Worm (Caenorhabditis elegans) whole organism, late embryonic: ENCODE measurements around the gene F55F10.3.

ENCODE experiments used
- C08G9.2 ChIP-seq: sonication (generic microtip); optimal IDR thresholded peaks from 2 replicates; lab custom pipeline; 2016; ENCODE audit warnings: mild to moderate bottlenecking, missing genetic modification characterization, moderate library complexity, missing compliant biosample characterization
- C38D4.7 ChIP-seq: fragments of 200-800 bp; sonication (Bioruptor generic); optimal IDR thresholded peaks from 2 replicates; lab custom pipeline; 2018; ENCODE audit warnings: mild to moderate bottlenecking, missing genetic modification characterization, moderate library complexity, missing compliant biosample characterization
- F13H6.1 ChIP-seq: sonication (generic microtip); optimal IDR thresholded peaks from 2 replicates; lab custom pipeline; 2016; ENCODE audit warnings: missing genetic modification characterization, missing compliant biosample characterization
- K02D7.2 ChIP-seq: sonication (generic microtip); optimal IDR thresholded peaks from 2 replicates; lab custom pipeline; 2017; ENCODE audit warnings: mild to moderate bottlenecking, missing genetic modification characterization, missing compliant biosample characterization
- K09A11.1 ChIP-seq: sonication (generic microtip); optimal IDR thresholded peaks from 2 replicates; lab custom pipeline; 2017; ENCODE audit warnings: antibody characterized with exemption, mild to moderate bottlenecking, missing genetic modification characterization, missing compliant biosample characterization; ENCODE audit not compliant: insufficient read depth
- T23F11.4 ChIP-seq: fragments of 200-800 bp; sonication (Bioruptor generic); optimal IDR thresholded peaks from 2 replicates; lab custom pipeline; 2018; ENCODE audit warnings: mild to moderate bottlenecking, missing genetic modification characterization, missing compliant biosample characterization
- ceh-14 ChIP-seq: sonication (generic microtip); optimal IDR thresholded peaks from 2 replicates; lab custom pipeline; 2016; ENCODE audit warnings: missing genotype, missing genetic modification characterization, missing compliant biosample characterization
- ceh-18 ChIP-seq: sonication (generic microtip); optimal IDR thresholded peaks from 2 replicates; lab custom pipeline; 2016; ENCODE audit warnings: missing genetic modification characterization, missing compliant biosample characterization
- ceh-19 ChIP-seq: fragments of 200-800 bp; sonication (Bioruptor generic); optimal IDR thresholded peaks from 2 replicates; lab custom pipeline; 2018; ENCODE audit warnings: mild to moderate bottlenecking, missing genetic modification characterization, missing compliant biosample characterization
- ceh-2 ChIP-seq: sonication (generic microtip); optimal IDR thresholded peaks from 2 replicates; lab custom pipeline; 2016; ENCODE audit warnings: missing genotype, missing genetic modification characterization, missing compliant biosample characterization
- ceh-24 ChIP-seq: sonication (generic microtip); optimal IDR thresholded peaks from 2 replicates; lab custom pipeline; 2016; ENCODE audit warnings: mild to moderate bottlenecking, missing genetic modification characterization, missing compliant biosample characterization
- ceh-31 ChIP-seq: sonication (generic microtip); optimal IDR thresholded peaks from 2 replicates; lab custom pipeline; 2016; ENCODE audit warnings: missing genetic modification characterization, missing compliant biosample characterization
- ceh-34 ChIP-seq: sonication (generic microtip); optimal IDR thresholded peaks from 2 replicates; lab custom pipeline; 2016; ENCODE audit warnings: mild to moderate bottlenecking, missing genetic modification characterization, missing compliant biosample characterization
- ceh-45 ChIP-seq: fragments of 200-800 bp; sonication (Bioruptor generic); IDR thresholded peaks from 2 replicates; pipeline ENCODE4 v1.3.6; 2022; ENCODE audit warnings: missing genetic modification reagents, missing genetic modification characterization, missing compliant biosample characterization
- ceh-48 ChIP-seq: sonication (generic microtip); optimal IDR thresholded peaks from 2 replicates; lab custom pipeline; 2016; ENCODE audit warnings: missing genetic modification characterization, inconsistent platforms, missing compliant biosample characterization
- ceh-6 ChIP-seq: fragments of 200-800 bp; sonication (Bioruptor generic); optimal IDR thresholded peaks from 2 replicates; lab custom pipeline; 2018; ENCODE audit warnings: mild to moderate bottlenecking, missing genetic modification characterization, missing compliant biosample characterization
- ceh-9 ChIP-seq: sonication (generic microtip); optimal IDR thresholded peaks from 2 replicates; lab custom pipeline; 2016; ENCODE audit warnings: mild to moderate bottlenecking, missing genetic modification characterization, inconsistent platforms, missing compliant biosample characterization
- dve-1 ChIP-seq: sonication (generic microtip); optimal IDR thresholded peaks from 2 replicates; lab custom pipeline; 2017; ENCODE audit warnings: antibody characterized with exemption, mild to moderate bottlenecking, missing genetic modification characterization, missing compliant biosample characterization
- elt-2 ChIP-seq: sonication (generic microtip); optimal IDR thresholded peaks from 2 replicates; lab custom pipeline; 2016; ENCODE audit warnings: missing genetic modification reagents, missing genetic modification characterization, missing compliant biosample characterization
- ets-4 ChIP-seq: sonication (generic microtip); optimal IDR thresholded peaks from 2 replicates; lab custom pipeline; 2016; ENCODE audit warnings: missing genetic modification characterization, missing compliant biosample characterization
- hlh-15 ChIP-seq: sonication (generic microtip); optimal IDR thresholded peaks from 2 replicates; lab custom pipeline; 2016; ENCODE audit warnings: missing genetic modification characterization, missing compliant biosample characterization
- hlh-30 ChIP-seq: sonication (generic microtip); optimal IDR thresholded peaks from 2 replicates; lab custom pipeline; 2017; ENCODE audit warnings: antibody characterized with exemption, missing genetic modification characterization, missing compliant biosample characterization; ENCODE audit not compliant: insufficient read depth
- hlh-6 ChIP-seq: sonication (generic microtip); optimal IDR thresholded peaks from 2 replicates; lab custom pipeline; 2016; ENCODE audit warnings: missing genotype, missing genetic modification characterization, missing compliant biosample characterization
- lim-6 ChIP-seq: sonication (generic microtip); optimal IDR thresholded peaks from 2 replicates; lab custom pipeline; 2016; ENCODE audit warnings: missing genetic modification characterization, missing compliant biosample characterization
- madf-2 ChIP-seq: sonication (generic microtip); optimal IDR thresholded peaks from 2 replicates; lab custom pipeline; 2017; ENCODE audit warnings: missing genetic modification characterization, missing compliant biosample characterization
- mec-3 ChIP-seq: sonication (generic microtip); optimal IDR thresholded peaks from 2 replicates; lab custom pipeline; 2016; ENCODE audit warnings: borderline replicate concordance, missing genetic modification characterization, missing compliant biosample characterization
- nfya-1 ChIP-seq: sonication (generic microtip); optimal IDR thresholded peaks from 2 replicates; lab custom pipeline; 2017; ENCODE audit warnings: missing genetic modification characterization, mild to moderate bottlenecking, missing compliant biosample characterization, antibody characterized with exemption, moderate library complexity
- npax-4 ChIP-seq: sonication (generic microtip); optimal IDR thresholded peaks from 2 replicates; lab custom pipeline; 2016; ENCODE audit warnings: missing genetic modification characterization, missing compliant biosample characterization
- pha-2 ChIP-seq: sonication (generic microtip); optimal IDR thresholded peaks from 2 replicates; lab custom pipeline; 2017; ENCODE audit warnings: mild to moderate bottlenecking, missing genetic modification characterization, missing compliant biosample characterization
- pros-1 ChIP-seq: fragments of 150-350 bp; optimal IDR thresholded peaks from 2 replicates; lab custom pipeline; 2014; ENCODE audit warnings: missing biosample characterization, missing genetic modification reagents, missing genetic modification characterization
- ref-2 ChIP-seq: sonication (generic microtip); optimal IDR thresholded peaks from 2 replicates; lab custom pipeline; 2016; ENCODE audit warnings: missing genetic modification characterization, missing compliant biosample characterization
- rnt-1 ChIP-seq: sonication (generic microtip); optimal IDR thresholded peaks from 2 replicates; lab custom pipeline; 2016; ENCODE audit warnings: missing genetic modification characterization, missing compliant biosample characterization
- sdc-2 ChIP-seq: sonication (generic microtip); optimal IDR thresholded peaks from 2 replicates; lab custom pipeline; 2016; ENCODE audit warnings: missing genotype, missing genetic modification characterization, missing compliant biosample characterization
- sox-2 ChIP-seq: fragments of 200-800 bp; sonication (Bioruptor generic); IDR thresholded peaks from 2 replicates; pipeline ENCODE4 v1.3.6; 2022; ENCODE audit warnings: missing genetic modification reagents, missing genetic modification characterization, missing compliant biosample characterization
- tbx-2 ChIP-seq: sonication (generic microtip); optimal IDR thresholded peaks from 2 replicates; lab custom pipeline; 2016; ENCODE audit warnings: missing genetic modification characterization, missing compliant biosample characterization
- tbx-7 ChIP-seq: sonication (generic microtip); optimal IDR thresholded peaks from 2 replicates; lab custom pipeline; 2016; ENCODE audit warnings: missing genotype, missing genetic modification characterization, missing compliant biosample characterization
- unc-3 ChIP-seq, 2 experiments: fragments of 200-800 bp in 1 of 2; sonication (Bioruptor generic) in 1 of 2; sonication (generic microtip) in 1 of 2; conservative IDR thresholded peaks in 1 of 2; optimal IDR thresholded peaks in 1 of 2; 2 replicates each; pipeline versions ENCODE4 v1.3.6 to Lab custom; 2016 to 2022; ENCODE audit warnings: missing compliant biosample characterization in 2 of 2, missing genetic modification characterization in 2 of 2, missing genetic modification reagents in 1 of 2
- unc-42 ChIP-seq: sonication (generic microtip); optimal IDR thresholded peaks from 2 replicates; lab custom pipeline; 2016; ENCODE audit warnings: missing genotype, missing genetic modification characterization, missing compliant biosample characterization
- unc-55 ChIP-seq: sonication (generic microtip); optimal IDR thresholded peaks from 2 replicates; lab custom pipeline; 2017; ENCODE audit warnings: missing biosample characterization, missing genetic modification reagents, missing genetic modification characterization
- unc-86 ChIP-seq: sonication (generic microtip); optimal IDR thresholded peaks from 2 replicates; lab custom pipeline; 2016; ENCODE audit warnings: missing genetic modification characterization, missing compliant biosample characterization
- zip-5 ChIP-seq: sonication (generic microtip); optimal IDR thresholded peaks from 2 replicates; lab custom pipeline; 2016; ENCODE audit warnings: missing genetic modification characterization, missing compliant biosample characterization
- ztf-16 ChIP-seq: sonication (generic microtip); optimal IDR thresholded peaks from 2 replicates; lab custom pipeline; 2017; ENCODE audit warnings: missing genetic modification characterization, missing compliant biosample characterization

The F55F10.3 gene

DNA sequence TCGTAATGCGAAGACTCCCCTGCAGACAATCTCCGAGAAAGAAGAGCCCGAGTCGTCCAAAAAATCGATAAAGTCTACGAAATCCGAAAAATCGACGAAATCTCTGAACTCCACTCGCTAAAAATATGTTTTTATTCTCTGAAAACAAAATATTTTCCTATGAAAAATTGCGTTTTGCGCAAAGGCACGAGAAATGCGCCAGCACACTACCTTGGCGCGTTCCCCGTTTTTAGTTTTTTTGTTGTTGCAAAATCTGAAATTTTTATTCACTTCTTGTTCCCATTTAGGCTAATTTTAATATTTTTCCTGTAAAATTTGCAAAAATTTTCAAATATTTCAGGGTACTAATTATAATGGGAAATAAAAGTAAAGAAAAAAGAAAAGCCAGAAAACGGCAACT lies 744 bp downstream of the F55F10.3 start, which contains the start of gene F55F10.1:
Gene F55F10.1 (plus strand): TSS at position 341 of the 400 bp plus-strand sequence.
- TF ChIP-seq nfya-1 (tag; lab: Kevin White, UChicago): peak; percentile 18
- no peak for TF ChIP-seq hlh-15 (tag; lab: Kevin White, UChicago)

- TF ChIP-seq pha-2 (tag; lab: Kevin White, UChicago) (no peak), K09A11.1 (tag; lab: Kevin White, UChicago) (no peak), unc-3 (GFP tag; conservative IDR thresholded peaks at IDR 0.05; lab: Robert Waterston, UW) (no peak), unc-3 (tag; optimal IDR thresholded peaks at IDR 0.05; lab: Kevin White, UChicago) (no peak), unc-55 (GFP tag; lab: Kevin White, UChicago) (no peak), lim-6 (no peak), C38D4.7 (GFP tag; lab: Kevin White, UChicago) (no peak), mec-3 (tag; lab: Kevin White, UChicago) (no peak), ref-2 (tag; lab: Kevin White, UChicago) (no peak), ceh-2 (no peak)
- TF ChIP-seq, all 69 proteins: peak for 0
These were observed 9.4 kb downstream of the F55F10.3 start for ce11 chrIV:4369116-4369515.

ce11 chrIV:4386351-4386750 lies 26.6 kb downstream of the F55F10.3 start, which contains the start of gene tald-1:
Gene tald-1, plus strand, starts transcription at chrIV:4386651.
- TF ChIP-seq ceh-9 (tag; lab: Kevin White, UChicago) (no peak), elt-2 (tag; lab: Kevin White, UChicago) (peak; percentile 39)

DNA sequence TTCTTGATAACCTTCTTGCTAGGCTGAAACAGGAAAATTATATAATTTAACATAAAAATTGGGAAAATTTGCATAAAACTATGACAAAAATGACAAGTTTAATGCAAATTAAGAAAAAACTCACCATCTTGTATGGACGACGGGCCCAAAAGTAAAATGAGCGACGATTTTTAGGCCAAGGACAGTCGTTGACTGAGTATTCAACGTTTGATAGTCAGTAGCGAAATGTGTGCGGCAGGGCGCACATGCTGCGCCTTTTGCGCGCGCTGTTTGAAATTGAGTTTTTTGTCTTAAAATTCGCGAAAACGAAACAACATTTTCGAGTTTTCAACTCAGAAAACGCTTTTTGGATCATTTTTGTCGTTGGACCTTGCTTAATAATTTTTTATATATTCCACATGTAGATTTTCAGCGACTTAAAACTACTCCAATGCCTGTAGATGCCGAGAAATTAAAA lies 30.7 kb downstream of the F55F10.3 start, which contains the start of the genes rpl-7A and set-21:
Gene rpl-7A (minus strand): TSS at position 153 of the 457 bp plus-strand sequence.
Gene set-21 (plus strand): TSS at position 407 of the 457 bp plus-strand sequence.
- TF ChIP-seq ceh-48 (tag; lab: Kevin White, UChicago) (peak; percentile 40), pha-2 (tag; lab: Kevin White, UChicago) (peak; percentile 13), C08G9.2 (peak; percentile 34), tbx-7 (tag; lab: Kevin White, UChicago) (peak; percentile 15), nfya-1 (tag; lab: Kevin White, UChicago) (peak; percentile 85), K02D7.2 (tag; lab: Kevin White, UChicago) (no peak), hlh-6 (tag; lab: Kevin White, UChicago) (no peak), ceh-31 (tag; lab: Kevin White, UChicago) (peak; percentile 81), unc-42 (tag; lab: Kevin White, UChicago) (peak; percentile 79), ets-4 (tag; lab: Kevin White, UChicago) (peak; percentile 7), ceh-6 (GFP tag; lab: Kevin White, UChicago) (no peak), hlh-30 (tag; lab: Kevin White, UChicago) (peak; percentile 43), sdc-2 (no peak), K09A11.1 (tag; lab: Kevin White, UChicago) (no peak), npax-4 (tag; lab: Kevin White, UChicago) (no peak), unc-3 (GFP tag; conservative IDR thresholded peaks at IDR 0.05; lab: Robert Waterston, UW) (peak; percentile 63; the same call in 1 of the 2 replicates), unc-3 (tag; optimal IDR thresholded peaks at IDR 0.05; lab: Kevin White, UChicago) (no peak), zip-5 (tag; lab: Kevin White, UChicago) (peak; percentile 14), ztf-16 (tag; lab: Kevin White, UChicago) (peak; percentile 62), unc-86 (tag; lab: Kevin White, UChicago) (peak; percentile 71), ceh-18 (tag; lab: Kevin White, UChicago) (peak; percentile 82), ceh-19 (GFP tag; lab: Kevin White, UChicago) (peak; percentile 1), madf-2 (tag; lab: Kevin White, UChicago) (peak; percentile 64), tbx-2 (tag; lab: Kevin White, UChicago) (peak; percentile 80), dve-1 (peak; percentile 65), elt-2 (tag; lab: Kevin White, UChicago) (peak; percentile 47), rnt-1 (peak; percentile 68), ceh-14 (tag; lab: Kevin White, UChicago) (peak; percentile 62), ref-2 (tag; lab: Kevin White, UChicago) (peak; percentile 88), F13H6.1 (tag; lab: Kevin White, UChicago) (peak; percentile 14), ceh-45 (GFP tag; lab: Robert Waterston, UW) (peak; percentile 13; the same call in 1 of the 2 replicates), ceh-24 (tag; lab: Kevin White, UChicago) (no peak), ceh-34 (tag; lab: Kevin White, UChicago) (peak; percentile 90), sox-2 (GFP tag; lab: Robert Waterston, UW) (peak; percentile 27; the same call in 1 of the 2 replicates), T23F11.4 (GFP tag; lab: Kevin White, UChicago) (peak; percentile 16), pros-1 (tag; lab: Kevin White, UChicago) (no peak), ceh-2 (peak; percentile 15)
